Worm (Caenorhabditis elegans): ENCODE measurements around the gene nspc-1.

DNA sequence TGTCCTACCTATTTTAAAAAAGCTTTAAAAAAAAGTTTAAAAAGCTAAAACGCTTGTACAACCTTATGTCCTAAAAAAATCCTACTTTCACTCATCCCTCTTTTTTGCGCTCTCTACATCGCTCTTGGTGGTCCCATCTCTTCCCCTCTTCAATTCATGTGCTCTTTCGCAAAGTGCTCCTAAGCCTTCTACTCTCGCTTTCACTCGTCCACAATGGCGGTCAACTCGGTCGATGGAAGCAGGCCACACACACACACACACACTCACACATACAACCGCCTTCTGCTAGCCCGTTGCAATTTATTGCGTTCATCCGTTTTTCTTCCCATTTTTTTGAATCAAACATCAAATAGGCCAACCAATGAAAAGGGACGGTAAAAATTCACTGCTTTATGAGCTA lies 34.3 kb upstream of the nspc-1 start:
- no peak for TF ChIP-seq pes-1 (GFP tag; IDR thresholded peaks at IDR 0.05)
- no peak for TF ChIP-seq ama-1 (optimal IDR thresholded peaks at IDR 0.05)
- TF ChIP-seq ceh-13 (GFP tag; optimal IDR thresholded peaks at IDR 0.05), result no peak
- TF ChIP-seq sea-1 (GFP tag; conservative IDR thresholded peaks at IDR 0.05), result no peak
- TF ChIP-seq B0310.2 (tag; optimal IDR thresholded peaks at IDR 0.05), result no peak
- TF ChIP-seq hmg-4 (GFP tag; optimal IDR thresholded peaks at IDR 0.05), result peak; percentile 67
